Worm (Caenorhabditis elegans) whole organism, L4 larva: ENCODE results near the gene spp-26.

Experiments
- lin-29 ChIP-seq: fragments of 200-800 bp; sonication (Bioruptor generic); IDR thresholded peaks from 2 replicates; pipeline ENCODE4 v1.3.6; 2022; ENCODE audit warnings: missing genetic modification reagents, missing genetic modification characterization, missing compliant biosample characterization
- nhr-11 ChIP-seq: fragments of 150-350 bp; optimal IDR thresholded peaks from 2 replicates; lab custom pipeline; 2014; ENCODE audit warnings: missing biosample characterization, missing genetic modification characterization

ce11 chrV:6590283-6590682 is 31.3 kb upstream of the spp-26 start, which contains the start of gene ZK1055.2:
- TF ChIP-seq nhr-11 (tag; lab: Kevin White, UChicago) (no peak), lin-29 (GFP tag; lab: Robert Waterston, UW) (no peak)
